Fruit fly (Drosophila melanogaster): ENCODE data around the gene Dhc98D.

DNA sequence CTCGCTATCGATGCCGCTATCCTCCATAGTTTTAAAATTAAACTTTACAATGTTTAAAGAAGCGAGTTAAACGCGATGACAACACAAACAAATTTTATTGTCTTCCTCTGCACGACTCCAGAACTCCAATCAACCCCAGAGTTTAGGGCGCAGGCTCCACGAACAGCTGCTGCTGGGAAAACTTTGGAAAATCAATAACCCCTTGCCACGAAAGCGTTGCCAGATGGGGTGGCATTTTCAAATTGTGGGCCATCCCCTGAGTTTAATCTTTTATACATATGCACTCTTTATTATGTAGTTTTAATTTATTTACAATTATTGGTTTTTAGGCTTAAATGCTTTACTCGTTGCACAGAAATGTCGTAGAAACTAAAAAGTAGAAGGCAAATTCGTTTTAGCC lies 33.6 kb downstream of the Dhc98D start, which contains the start of gene CG31051:
- TF ChIP-seq CG1832 (GFP tag; optimal IDR thresholded peaks at IDR 0.05), result no peak
- no peak for TF ChIP-seq CG7372 (GFP tag; IDR thresholded peaks at IDR 0.05)
- TF ChIP-seq CG6791 (GFP tag; IDR thresholded peaks at IDR 0.05; ENCODE audit: partially characterized antibody), result no peak
- no peak for TF ChIP-seq hbn (GFP tag; IDR thresholded peaks at IDR 0.05; ENCODE audit: partially characterized antibody)
- TF ChIP-seq fru (optimal IDR thresholded peaks at IDR 0.05), result no peak
- TF ChIP-seq NC2β (GFP tag; optimal IDR thresholded peaks at IDR 0.05), result no peak
- no peak for TF ChIP-seq toy (GFP tag; IDR thresholded peaks at IDR 0.05)
- no peak for TF ChIP-seq oc (tag; optimal IDR thresholded peaks at IDR 0.05)
- TF ChIP-seq CG12104 (GFP tag; optimal IDR thresholded peaks at IDR 0.05), result no peak
- TF ChIP-seq CG16815 (GFP tag; optimal IDR thresholded peaks at IDR 0.05), result no peak
- no peak for TF ChIP-seq CG10321 (GFP tag; IDR thresholded peaks at IDR 0.05)
- no peak for TF ChIP-seq CG8924 (tag; optimal IDR thresholded peaks at IDR 0.05)
- TF ChIP-seq knrl (GFP tag; IDR thresholded peaks at IDR 0.05; ENCODE audit: partially characterized antibody), result no peak
- no peak for TF ChIP-seq unpg (GFP tag; optimal IDR thresholded peaks at IDR 0.05)

All from whole organism, embryonic.